Fruit fly (Drosophila melanogaster) Kc167 (cell line): ENCODE results near the gene Kap-alpha3.

Experiments
- Sin3A ChIP-seq: fragments of >200 bp; optimal IDR thresholded peaks from 2 replicates; lab custom pipeline; 2018; ENCODE audit warnings: missing external identifiers
- h ChIP-seq: fragments of >200 bp; optimal IDR thresholded peaks from 3 replicates; lab custom pipeline; 2018; ENCODE audit warnings: missing external identifiers
- ttk ChIP-seq: sonication (Bioruptor generic); optimal IDR thresholded peaks from 2 replicates; lab custom pipeline; 2017; ENCODE audit warnings: missing external identifiers

DNA sequence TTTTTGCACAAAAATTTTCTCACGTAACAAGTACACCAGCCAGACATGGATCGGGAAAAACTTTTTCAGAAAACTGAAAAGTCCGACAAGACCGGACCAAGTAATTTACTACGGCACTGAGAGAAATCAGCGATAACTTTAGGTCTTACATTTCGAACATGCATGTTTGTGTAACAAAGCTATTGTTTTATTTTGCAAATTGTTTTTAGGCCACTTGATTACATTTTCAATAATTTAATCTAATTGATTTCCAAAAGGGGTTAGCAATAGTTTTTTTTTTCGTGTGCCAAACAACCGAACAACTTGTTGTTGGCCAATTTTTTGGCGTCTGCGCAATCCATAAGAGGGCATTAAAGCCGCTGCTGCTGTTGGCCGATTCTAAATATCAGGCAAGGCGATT is 35.6 kb upstream of the Kap-alpha3 start:
- no peak for TF ChIP-seq Sin3A
- no peak for TF ChIP-seq h (lab: Kevin White, UChicago)
- no peak for TF ChIP-seq ttk (lab: Kevin White, UChicago)
